Worm (Caenorhabditis elegans) whole organism, early embryonic: ENCODE measurements around the gene C33C12.12.

ENCODE experiments used
- aly-1 ChIP-seq: sonication (generic microtip); optimal IDR thresholded peaks from 2 replicates; lab custom pipeline; 2016; ENCODE audit warnings: missing genetic modification characterization, missing compliant biosample characterization
- ama-1 ChIP-seq: fragments of 150-350 bp; optimal IDR thresholded peaks from 2 replicates; lab custom pipeline; 2014
- hmbx-1 ChIP-seq: sonication (generic microtip); optimal IDR thresholded peaks from 2 replicates; lab custom pipeline; 2016; ENCODE audit warnings: mild to moderate bottlenecking, missing genetic modification characterization, missing compliant biosample characterization
- hnd-1 ChIP-seq: sonication (generic microtip); optimal IDR thresholded peaks from 2 replicates; lab custom pipeline; 2016; ENCODE audit warnings: missing genetic modification characterization, missing compliant biosample characterization
- sea-1 ChIP-seq: fragments of 200-800 bp; sonication (Bioruptor generic); conservative IDR thresholded peaks from 2 replicates; pipeline ENCODE4 v1.3.6; 2022; ENCODE audit warnings: missing genetic modification characterization, missing compliant biosample characterization

DNA sequence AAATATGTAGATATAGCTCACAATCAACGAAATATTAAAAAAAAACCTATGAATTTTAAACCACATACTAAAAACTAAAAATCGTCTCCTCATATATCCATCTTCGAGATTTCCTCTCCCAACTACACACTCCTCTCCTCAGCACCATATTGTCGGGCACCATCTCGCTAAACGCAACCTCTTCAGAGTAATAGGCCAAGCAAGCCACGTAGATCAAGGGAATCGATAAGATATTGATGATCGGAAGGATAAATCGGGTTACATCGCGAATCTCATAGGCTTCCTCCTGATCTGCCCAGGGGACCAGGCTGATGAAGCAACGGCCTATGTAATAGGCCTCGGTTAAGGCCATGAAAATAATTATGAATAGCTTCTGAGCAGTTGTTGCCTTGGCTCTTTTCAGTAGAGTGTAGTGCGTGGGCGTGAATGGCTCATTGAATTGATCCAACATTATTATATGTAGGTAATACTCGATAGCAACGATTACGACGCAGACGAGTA, 19.4 kb downstream of the C33C12.12 start, which contains the start of the genes C40A11.7 and C40A11.8:
- TF ChIP-seq hmbx-1 (tag; lab: Kevin White, UChicago), result no peak
- no peak for TF ChIP-seq hnd-1 (tag; lab: Kevin White, UChicago)
- no peak for TF ChIP-seq ama-1 (lab: Kevin White, UChicago)
- no peak for TF ChIP-seq aly-1
- no peak for TF ChIP-seq sea-1 (GFP tag; lab: Robert Waterston, UW)
